Worm (Caenorhabditis elegans): ENCODE data around the gene acs-7.

The acs-7 gene

DNA sequence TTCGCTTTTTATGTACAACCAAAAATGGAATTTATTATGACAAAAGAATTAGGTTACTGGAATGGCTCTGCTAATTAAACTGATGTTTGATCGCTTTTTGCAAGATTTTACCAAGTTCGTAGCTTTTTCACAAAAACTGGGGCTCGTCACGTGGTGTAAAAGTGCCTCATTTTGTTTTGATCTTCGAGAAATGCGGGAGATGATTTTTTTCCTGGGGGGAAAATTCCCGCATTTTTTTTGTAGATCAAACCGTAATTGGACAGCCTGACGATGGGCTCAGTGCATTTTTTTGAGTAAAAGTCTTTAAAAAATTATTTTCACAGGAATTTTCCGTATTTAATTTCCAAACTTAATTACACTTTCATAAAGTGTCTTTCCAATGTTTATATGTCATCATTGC lies 2.7 kb upstream of the acs-7 start:
- TF ChIP-seq ztf-11 (tag; optimal IDR thresholded peaks at IDR 0.05) (no peak), fkh-2 (tag; optimal IDR thresholded peaks at IDR 0.05) (no peak), pqm-1 (tag; optimal IDR thresholded peaks at IDR 0.05) (no peak), hmg-11 (tag; optimal IDR thresholded peaks at IDR 0.05) (no peak)

DNA sequence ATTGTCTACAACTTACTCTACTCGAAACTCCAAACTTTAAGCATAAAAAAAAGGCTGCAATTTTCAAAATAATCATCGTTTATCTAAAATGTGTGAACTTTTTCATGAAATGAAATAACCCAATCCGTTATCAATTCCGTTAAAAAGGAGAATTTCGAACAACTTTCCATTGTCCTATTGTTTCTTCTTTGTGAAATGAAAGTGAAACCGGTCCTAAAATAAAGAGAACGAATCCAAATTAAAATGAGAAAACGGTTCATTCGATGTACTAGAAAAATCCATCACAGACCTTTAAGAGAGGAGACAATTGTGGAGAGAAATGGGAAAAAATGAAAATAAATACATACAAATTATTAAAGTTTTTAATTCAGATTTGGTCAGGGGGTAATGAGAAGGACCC lies 3.9 kb downstream of the acs-7 start, which contains the start of gene C01G6.9:
Gene C01G6.9 (minus strand): TSS at position 141 of the 400 bp plus-strand sequence.
- TF ChIP-seq nhr-25 (tag; optimal IDR thresholded peaks at IDR 0.05), result no peak
- no peak for TF ChIP-seq nhr-23 (tag; optimal IDR thresholded peaks at IDR 0.05)
- TF ChIP-seq nhr-11 (tag; optimal IDR thresholded peaks at IDR 0.05), result no peak
- no peak for TF ChIP-seq nhr-28 (tag; optimal IDR thresholded peaks at IDR 0.05)
- TF ChIP-seq sea-2 (GFP tag; optimal IDR thresholded peaks at IDR 0.05), result no peak
- no peak for TF ChIP-seq hmg-11 (tag; optimal IDR thresholded peaks at IDR 0.05)
- no peak for TF ChIP-seq egl-27 (tag; optimal IDR thresholded peaks at IDR 0.05)
- TF ChIP-seq skn-1 (tag; optimal IDR thresholded peaks at IDR 0.05), result no peak
- no peak for TF ChIP-seq aly-2 (tag; optimal IDR thresholded peaks at IDR 0.05)
- TF ChIP-seq ceh-28 (tag; optimal IDR thresholded peaks at IDR 0.05), result no peak
- TF ChIP-seq R02D3.7 (tag; optimal IDR thresholded peaks at IDR 0.05), result no peak
- no peak for TF ChIP-seq ceh-16 (tag; optimal IDR thresholded peaks at IDR 0.05)
- TF ChIP-seq lin-15B (tag; optimal IDR thresholded peaks at IDR 0.05), result no peak
- no peak for TF ChIP-seq elt-3 (tag; optimal IDR thresholded peaks at IDR 0.05)
- TF ChIP-seq nfya-1 (tag; optimal IDR thresholded peaks at IDR 0.05; ENCODE audit: insufficient read depth), result no peak
- no peak for TF ChIP-seq pha-4 (tag; optimal IDR thresholded peaks at IDR 0.05)
- no peak for TF ChIP-seq lin-39 (tag; optimal IDR thresholded peaks at IDR 0.05)
- TF ChIP-seq jun-1 (tag; optimal IDR thresholded peaks at IDR 0.05), result no peak
- TF ChIP-seq mdl-1 (tag; optimal IDR thresholded peaks at IDR 0.05), result no peak
- no peak for TF ChIP-seq fkh-2 (tag; optimal IDR thresholded peaks at IDR 0.05)

DNA sequence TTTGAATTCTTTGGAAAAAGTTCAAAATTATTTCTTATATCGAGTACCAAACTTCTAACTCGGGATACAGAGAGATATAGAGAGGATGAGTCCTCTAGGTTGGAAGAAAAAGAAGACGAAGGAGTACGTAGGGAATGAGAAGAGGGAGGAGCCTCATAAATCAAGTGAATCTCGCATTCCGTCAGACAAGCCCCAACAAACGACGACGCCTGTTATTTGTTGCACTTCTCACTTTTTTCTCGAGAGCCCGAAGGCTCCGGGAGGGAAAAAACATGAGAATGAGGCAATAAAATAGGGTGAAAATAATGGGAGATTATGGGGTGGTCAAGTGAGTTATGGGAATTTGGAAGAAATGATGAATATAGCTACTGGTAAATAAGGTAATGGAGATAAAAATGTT lies 7.9 kb downstream of the acs-7 start:
- peak; percentile 89 for TF ChIP-seq egl-5 (tag; optimal IDR thresholded peaks at IDR 0.05)
- TF ChIP-seq lin-39 (tag; optimal IDR thresholded peaks at IDR 0.05), result peak; percentile 86
- peak; percentile 32 for TF ChIP-seq nfya-1 (tag; optimal IDR thresholded peaks at IDR 0.05; ENCODE audit: insufficient read depth)
- no peak for TF ChIP-seq fkh-10 (GFP tag; optimal IDR thresholded peaks at IDR 0.05)
- no peak for TF ChIP-seq ceh-9 (tag; optimal IDR thresholded peaks at IDR 0.05)

DNA sequence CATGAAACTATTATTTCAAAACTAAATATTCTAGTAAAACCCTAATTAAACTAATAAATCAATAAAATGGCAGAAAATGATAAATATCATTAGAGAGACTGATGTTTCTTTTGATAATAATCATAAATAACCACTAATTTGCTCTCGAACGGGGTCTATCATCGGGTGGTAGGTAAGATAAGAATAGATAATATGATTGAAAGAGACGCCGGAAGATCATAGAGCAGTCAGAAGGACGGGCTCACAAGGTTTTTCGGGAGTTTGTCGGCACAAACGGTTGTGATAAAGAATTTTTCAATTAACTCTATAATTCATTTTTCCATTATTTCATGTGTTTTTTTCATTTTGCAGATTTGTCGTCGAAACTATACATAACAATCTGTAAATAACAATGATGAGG lies 9.2 kb downstream of the acs-7 start:
- TF ChIP-seq jun-1 (tag; optimal IDR thresholded peaks at IDR 0.05), result peak; percentile 42
- TF ChIP-seq pha-4 (tag; optimal IDR thresholded peaks at IDR 0.05), result peak; percentile 47
- TF ChIP-seq daf-12 (tag; optimal IDR thresholded peaks at IDR 0.05), result no peak
- peak; percentile 93 for TF ChIP-seq pqm-1 (tag; optimal IDR thresholded peaks at IDR 0.05)
- TF ChIP-seq fos-1 (tag; optimal IDR thresholded peaks at IDR 0.05), result no peak
- peak; percentile 95 for TF ChIP-seq elt-2 (tag; optimal IDR thresholded peaks at IDR 0.05)

DNA sequence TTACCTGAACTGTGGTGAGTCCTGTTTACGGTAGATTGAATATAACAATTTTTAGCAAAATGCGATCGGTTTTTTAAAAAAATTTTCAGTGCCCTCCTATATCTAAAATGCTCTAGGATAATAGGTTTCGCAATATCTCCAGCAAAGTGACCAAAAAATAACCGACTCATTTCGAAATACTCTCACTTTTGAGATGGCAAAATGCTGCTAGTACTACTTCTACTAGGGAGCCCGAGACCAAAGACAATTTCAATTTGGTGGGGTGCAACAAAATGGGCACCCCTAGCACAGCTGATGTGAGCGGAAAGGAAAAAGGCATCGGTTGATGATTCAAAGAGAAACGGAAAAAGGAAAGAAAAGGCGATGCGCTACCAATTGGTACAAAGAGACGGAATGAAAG lies 11.7 kb downstream of the acs-7 start:
- TF ChIP-seq sea-2 (GFP tag; optimal IDR thresholded peaks at IDR 0.05) (no peak), ZK546.5 (tag; optimal IDR thresholded peaks at IDR 0.05) (no peak), egl-27 (tag; optimal IDR thresholded peaks at IDR 0.05) (no peak), jun-1 (tag; optimal IDR thresholded peaks at IDR 0.05) (no peak), nhr-43 (tag; optimal IDR thresholded peaks at IDR 0.05; ENCODE audit: poor library complexity, severe bottlenecking) (no peak), nhr-237 (tag; optimal IDR thresholded peaks at IDR 0.05) (no peak), eor-1 (tag; optimal IDR thresholded peaks at IDR 0.05) (no peak), pqm-1 (tag; optimal IDR thresholded peaks at IDR 0.05) (no peak)

DNA sequence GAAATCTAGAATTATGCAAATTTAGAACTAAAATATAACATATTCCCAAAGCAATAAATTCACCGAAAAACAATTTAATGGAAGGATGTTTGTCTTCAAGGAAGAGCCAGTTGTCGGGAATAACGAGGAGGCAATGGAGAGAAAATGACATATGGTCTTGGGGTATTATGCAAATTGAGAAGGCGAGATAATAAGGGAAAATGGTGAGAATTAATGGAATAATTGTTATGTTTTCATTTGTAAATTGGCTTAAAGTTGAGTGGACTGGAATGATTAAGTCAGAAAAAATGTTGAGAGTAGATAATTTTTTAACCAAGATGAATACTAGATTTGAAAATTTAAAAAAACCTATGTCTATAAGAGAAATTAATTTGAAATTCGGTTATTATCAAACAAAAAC lies 13.0 kb downstream of the acs-7 start:
- no peak for TF ChIP-seq nhr-76 (tag; optimal IDR thresholded peaks at IDR 0.05)
- no peak for TF ChIP-seq snpc-4 (tag; optimal IDR thresholded peaks at IDR 0.05)
- no peak for TF ChIP-seq eor-1 (tag; optimal IDR thresholded peaks at IDR 0.05)
- no peak for TF ChIP-seq elt-2 (tag; optimal IDR thresholded peaks at IDR 0.05)
- TF ChIP-seq nhr-12 (tag; optimal IDR thresholded peaks at IDR 0.05), result no peak
- no peak for TF ChIP-seq zag-1 (tag; optimal IDR thresholded peaks at IDR 0.05)
- TF ChIP-seq lin-39 (tag; optimal IDR thresholded peaks at IDR 0.05), result no peak
- no peak for TF ChIP-seq ama-1 (optimal IDR thresholded peaks at IDR 0.05)
- no peak for TF ChIP-seq fkh-2 (tag; optimal IDR thresholded peaks at IDR 0.05)
- TF ChIP-seq ceh-16 (tag; optimal IDR thresholded peaks at IDR 0.05), result no peak
- TF ChIP-seq ZK546.5 (tag; optimal IDR thresholded peaks at IDR 0.05), result no peak
- no peak for TF ChIP-seq nhr-11 (tag; optimal IDR thresholded peaks at IDR 0.05)
- no peak for TF ChIP-seq nhr-28 (tag; optimal IDR thresholded peaks at IDR 0.05)
- no peak for TF ChIP-seq lsy-12 (tag; optimal IDR thresholded peaks at IDR 0.05)
- no peak for TF ChIP-seq R02D3.7 (tag; optimal IDR thresholded peaks at IDR 0.05)
- no peak for TF ChIP-seq tbx-2 (tag; optimal IDR thresholded peaks at IDR 0.05)
- TF ChIP-seq nhr-43 (tag; optimal IDR thresholded peaks at IDR 0.05; ENCODE audit: poor library complexity, severe bottlenecking), result no peak
